Fruit fly (Drosophila melanogaster): ENCODE measurements around the gene csw.

DNA sequence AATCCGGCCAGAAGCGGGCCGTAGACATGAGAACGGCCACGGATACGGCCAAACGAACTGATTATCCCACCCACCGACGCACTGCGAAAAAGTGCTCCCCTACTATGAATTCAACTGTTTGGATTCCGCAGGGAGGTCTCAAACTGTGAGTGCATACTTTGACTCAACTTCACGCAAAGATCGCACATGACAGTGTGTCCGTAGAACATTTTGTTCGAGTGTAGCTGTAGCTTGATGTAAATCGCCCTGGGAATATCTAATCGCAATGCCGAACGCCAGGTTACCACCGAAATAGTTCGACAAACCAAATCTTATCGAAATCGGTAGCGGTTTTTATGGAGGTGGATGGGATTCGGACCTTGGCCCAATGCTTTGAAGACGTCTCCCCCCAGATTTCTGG lies 67.0 kb downstream of the csw start:
- TF ChIP-seq sima (GFP tag; optimal IDR thresholded peaks at IDR 0.05): no peak
- no peak for TF ChIP-seq CG2875 (GFP tag; optimal IDR thresholded peaks at IDR 0.05)
- TF ChIP-seq repo (GFP tag; optimal IDR thresholded peaks at IDR 0.05): no peak
- no peak for TF ChIP-seq crol (GFP tag; IDR thresholded peaks at IDR 0.05)
- TF ChIP-seq CG16779 (GFP tag; IDR thresholded peaks at IDR 0.05): no peak
- no peak for TF ChIP-seq Dll (GFP tag; IDR thresholded peaks at IDR 0.05; ENCODE audit: partially characterized antibody)
- no peak for TF ChIP-seq CG9609 (GFP tag; optimal IDR thresholded peaks at IDR 0.05)
- no peak for TF ChIP-seq ash1 (GFP tag; optimal IDR thresholded peaks at IDR 0.05)
- TF ChIP-seq CHES-1-like (GFP tag; optimal IDR thresholded peaks at IDR 0.05): no peak
- no peak for TF ChIP-seq wor (GFP tag; IDR thresholded peaks at IDR 0.05)
- no peak for TF ChIP-seq CG10431 (GFP tag; optimal IDR thresholded peaks at IDR 0.05)
- TF ChIP-seq CG4820 (GFP tag; optimal IDR thresholded peaks at IDR 0.05): no peak

Data from whole organism, embryonic.